Worm (Caenorhabditis elegans): Measurements from ENCODE around the gene F45D3.1.

DNA sequence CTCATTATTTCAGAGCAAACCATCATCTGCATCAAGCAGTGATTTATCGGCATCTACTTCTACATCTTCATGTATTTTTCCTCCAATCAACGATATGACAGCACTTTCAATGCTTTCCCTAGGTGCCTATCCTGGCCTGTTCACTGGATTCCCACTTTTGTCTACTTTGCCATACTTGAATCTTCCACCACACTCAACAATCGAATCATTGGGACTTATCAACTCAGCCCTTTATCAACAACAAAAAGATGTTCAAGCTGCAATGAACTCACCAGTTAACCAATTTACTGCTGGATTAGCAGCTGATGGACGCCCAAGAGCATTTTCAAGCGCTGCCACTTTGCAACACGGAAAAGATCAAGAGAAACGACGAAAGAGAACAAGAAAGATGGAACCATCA, 14.3 kb downstream of the F45D3.1 start:
- TF ChIP-seq snpc-4 (tag; optimal IDR thresholded peaks at IDR 0.05): no peak
- no peak for TF ChIP-seq nhr-237 (tag; optimal IDR thresholded peaks at IDR 0.05)
- no peak for TF ChIP-seq nhr-12 (tag; optimal IDR thresholded peaks at IDR 0.05)
- TF ChIP-seq lin-13 (tag; optimal IDR thresholded peaks at IDR 0.05): no peak
- no peak for TF ChIP-seq mep-1 (tag; optimal IDR thresholded peaks at IDR 0.05)
- no peak for TF ChIP-seq pha-4 (tag; optimal IDR thresholded peaks at IDR 0.05)
- TF ChIP-seq sptf-1 (tag; optimal IDR thresholded peaks at IDR 0.05): no peak
- no peak for TF ChIP-seq blmp-1 (tag; optimal IDR thresholded peaks at IDR 0.05)
- no peak for TF ChIP-seq elt-3 (tag; optimal IDR thresholded peaks at IDR 0.05)
- TF ChIP-seq M03D4.4 (tag; optimal IDR thresholded peaks at IDR 0.05): no peak

Measured in whole organism, mixed stage, embryonic.